Worm (Caenorhabditis elegans) whole organism, L4 larva: Measurements from ENCODE around the gene C06C3.4.

Experiments used
- F26F4.8 ChIP-seq: fragments of 200-800 bp; sonication (Bioruptor generic); conservative IDR thresholded peaks from 2 replicates; pipeline ENCODE4 v1.3.6; 2022; ENCODE audit warnings: missing genetic modification characterization, missing compliant biosample characterization
- ama-1 ChIP-seq: fragments of 150-350 bp; optimal IDR thresholded peaks from 2 replicates; lab custom pipeline; 2014; ENCODE audit warnings: inconsistent platforms, mixed read lengths
- hif-1 ChIP-seq, 2 experiments: sonication (generic microtip); optimal IDR thresholded peaks; 2 replicates each; lab custom pipeline; 2016 to 2017; ENCODE audit warnings: missing compliant biosample characterization in 2 of 2, missing genetic modification characterization in 2 of 2, missing genetic modification reagents in 2 of 2, missing genotype in 2 of 2, mild to moderate bottlenecking in 1 of 2
- lin-38 ChIP-seq: fragments of 200-800 bp; sonication (Bioruptor generic); IDR thresholded peaks from 2 replicates; pipeline ENCODE4 v1.3.6; 2022; ENCODE audit warnings: missing genetic modification reagents, missing genetic modification characterization, missing compliant biosample characterization
- unc-130 ChIP-seq: sonication (generic microtip); optimal IDR thresholded peaks from 2 replicates; lab custom pipeline; 2016; ENCODE audit warnings: missing genetic modification reagents, missing genetic modification characterization, missing compliant biosample characterization
- unc-62 ChIP-seq, 3 experiments: fragments of 150-350 bp in 1 of 3; sonication (generic microtip); optimal IDR thresholded peaks in 2 of 3; peaks in 1 of 3; 1 replicate in 1 of 3; 2 replicates in 2 of 3; lab custom pipeline; 2014 to 2017; ENCODE audit warnings: missing biosample characterization in 3 of 3, missing genetic modification characterization in 3 of 3, missing genetic modification reagents in 3 of 3, missing genotype in 1 of 3
- zag-1 ChIP-seq: fragments of 150-350 bp; optimal IDR thresholded peaks from 2 replicates; lab custom pipeline; 2014; ENCODE audit warnings: missing biosample characterization, missing genetic modification characterization

DNA sequence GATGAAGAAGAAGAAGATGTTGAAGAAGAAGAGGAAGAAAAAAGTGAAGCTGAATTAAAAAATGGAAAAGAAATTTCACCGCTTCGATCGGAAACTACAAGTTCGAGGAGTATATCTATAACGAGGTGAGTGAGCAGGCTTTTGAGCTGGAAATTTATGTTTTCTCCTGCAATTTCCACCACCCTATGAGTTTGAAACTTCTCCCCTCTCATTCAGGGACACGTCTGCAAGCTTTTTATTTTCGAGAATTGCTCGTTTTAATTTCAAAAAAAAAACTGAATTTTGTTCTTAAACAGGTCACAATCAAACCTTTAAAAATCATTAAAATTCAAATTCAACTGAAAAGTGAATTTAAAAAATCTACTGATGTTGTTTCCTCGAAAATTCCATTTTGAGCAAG, 10.8 kb upstream of the C06C3.4 start:
- no peak for TF ChIP-seq zag-1 (tag; lab: Kevin White, UChicago)
- TF ChIP-seq F26F4.8 (GFP tag; lab: Robert Waterston, UW) = no peak
- no peak for TF ChIP-seq lin-38
- TF ChIP-seq unc-130 (GFP tag; lab: Kevin White, UChicago) = no peak
- TF ChIP-seq hif-1 (tag; optimal IDR thresholded peaks at IDR 0.05; lab: Kevin White, UChicago) = no peak
- TF ChIP-seq unc-62 (GFP tag; optimal IDR thresholded peaks at IDR 0.05 in 1 of 2; lab: Kevin White, UChicago) = peak in 1 of 2 experiments; percentile 72
- TF ChIP-seq unc-62 (tag; optimal IDR thresholded peaks at IDR 0.05; lab: Kevin White, UChicago) = no peak
- no peak for TF ChIP-seq ama-1 (lab: Kevin White, UChicago)
